Worm (Caenorhabditis elegans): ENCODE data around the gene smf-3.

The smf-3 gene

DNA sequence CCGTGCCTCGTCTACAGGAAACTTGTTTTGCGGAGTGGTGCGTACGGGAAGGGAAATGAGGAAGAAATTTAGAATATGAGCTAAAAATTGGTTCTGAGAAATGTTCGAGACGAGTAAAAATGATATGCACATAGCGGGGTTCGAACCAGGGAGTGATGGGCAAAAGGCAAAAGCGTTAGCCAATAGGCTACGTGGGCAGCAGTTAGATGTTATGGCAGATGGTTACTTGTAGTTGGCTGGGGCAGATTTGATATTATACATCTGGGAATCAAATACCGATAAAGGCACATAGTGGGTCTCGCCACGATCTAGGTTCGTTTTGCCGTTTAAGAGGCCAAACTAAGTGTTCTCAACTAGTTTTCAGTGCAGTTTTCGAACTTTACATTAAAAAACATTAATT is 38.6 kb downstream of the smf-3 start (continued):
- TF ChIP-seq madf-10 (tag; optimal IDR thresholded peaks at IDR 0.05): peak; percentile 38
- TF ChIP-seq ceh-40 (GFP tag; IDR thresholded peaks at IDR 0.05): 0 out of 2 replicates have a peak, but pooled peaks have one; percentile 30
- TF ChIP-seq Y67H2A.10 (GFP tag; conservative IDR thresholded peaks at IDR 0.05): no peak; the same call in 1 of the 2 replicates
- TF ChIP-seq let-607 (tag; optimal IDR thresholded peaks at IDR 0.05): peak in 1 of 2 experiments; percentile 32
- no peak for TF ChIP-seq hlh-12 (tag; optimal IDR thresholded peaks at IDR 0.05)
- peak; percentile 83 for TF ChIP-seq nhr-90 (tag; optimal IDR thresholded peaks at IDR 0.05)
- no peak for TF ChIP-seq cebp-2 (GFP tag; IDR thresholded peaks at IDR 0.05)
- no peak for TF ChIP-seq bed-2 (GFP tag; IDR thresholded peaks at IDR 0.05)
- TF ChIP-seq repo-1 (tag; optimal IDR thresholded peaks at IDR 0.05): peak; percentile 37
- TF ChIP-seq dox-1 (GFP tag; IDR thresholded peaks at IDR 0.05): no peak
- 0 out of 2 replicates have a peak, but pooled peaks have one; percentile 26 for TF ChIP-seq mcd-1 (GFP tag; IDR thresholded peaks at IDR 0.05)
- TF ChIP-seq F55B11.4 (tag; optimal IDR thresholded peaks at IDR 0.05; ENCODE audit: borderline replicate concordance, insufficient read depth): no peak
- TF ChIP-seq hsf-1 (GFP tag; IDR thresholded peaks at IDR 0.05): 0 out of 2 replicates have a peak, but pooled peaks have one; percentile 46
- TF ChIP-seq snpc-1.3 (tag; optimal IDR thresholded peaks at IDR 0.05; ENCODE audit: insufficient read depth): peak; percentile 65
- TF ChIP-seq unc-62 (GFP tag; optimal IDR thresholded peaks at IDR 0.05): no peak
- TF ChIP-seq B0336.3 (GFP tag; IDR thresholded peaks at IDR 0.05): no peak
- TF ChIP-seq let-526 (GFP tag; IDR thresholded peaks at IDR 0.05): no peak
- TF ChIP-seq T07F8.4 (tag; optimal IDR thresholded peaks at IDR 0.05): peak; percentile 61
- peak; percentile 9 for TF ChIP-seq fkh-3 (tag; optimal IDR thresholded peaks at IDR 0.05)
- TF ChIP-seq lin-26 (GFP tag; IDR thresholded peaks at IDR 0.05): peak; percentile 92
- no peak for TF ChIP-seq F37B4.10 (GFP tag; IDR thresholded peaks at IDR 0.05)
- TF ChIP-seq ztf-6 (GFP tag; IDR thresholded peaks at IDR 0.05): no peak
- peak; percentile 52 for TF ChIP-seq lin-54 (GFP tag; optimal IDR thresholded peaks at IDR 0.05)
- no peak for TF ChIP-seq ZK185.1 (tag; optimal IDR thresholded peaks at IDR 0.05; ENCODE audit: poor library complexity, severe bottlenecking)
- TF ChIP-seq hmg-20 (GFP tag; IDR thresholded peaks at IDR 0.05): no peak
- no peak for TF ChIP-seq ama-1 (optimal IDR thresholded peaks at IDR 0.05)
- peak in 1 of 2 experiments; percentile 49 for TF ChIP-seq ama-1 (GFP tag; optimal IDR thresholded peaks at IDR 0.05)
- peak; percentile 16 for TF ChIP-seq mes-4 (tag; optimal IDR thresholded peaks at IDR 0.05)
- peak; percentile 79 for TF ChIP-seq nfyb-1 (GFP tag; IDR thresholded peaks at IDR 0.05)
- TF ChIP-seq ztf-22 (GFP tag; optimal IDR thresholded peaks at IDR 0.05): no peak
- no peak for TF ChIP-seq unc-130 (GFP tag; optimal IDR thresholded peaks at IDR 0.05)
- TF ChIP-seq hmg-1.2 (GFP tag; IDR thresholded peaks at IDR 0.05): peak; percentile 53
- peak; percentile 36; the same call in 1 of the 2 replicates for TF ChIP-seq attf-3 (GFP tag; conservative IDR thresholded peaks at IDR 0.05)
- TF ChIP-seq rcor-1 (GFP tag; IDR thresholded peaks at IDR 0.05): 0 out of 2 replicates have a peak, but pooled peaks have one; percentile 28
- TF ChIP-seq F23B12.7 (tag; optimal IDR thresholded peaks at IDR 0.05; ENCODE audit: insufficient read depth): no peak
- TF ChIP-seq pbrm-1 (GFP tag; IDR thresholded peaks at IDR 0.05): 0 out of 2 replicates have a peak, but pooled peaks have one; percentile 43
- TF ChIP-seq lag-1 (GFP tag; IDR thresholded peaks at IDR 0.05): no peak
- 0 out of 2 replicates have a peak, but pooled peaks have one; percentile 37 for TF ChIP-seq aptf-3 (GFP tag; IDR thresholded peaks at IDR 0.05)
- TF ChIP-seq mel-28 (tag; optimal IDR thresholded peaks at IDR 0.05; ENCODE audit: borderline replicate concordance): no peak
- peak; percentile 87 for TF ChIP-seq B0261.1 (tag; optimal IDR thresholded peaks at IDR 0.05)
- TF ChIP-seq F57C9.4 (tag; optimal IDR thresholded peaks at IDR 0.05): no peak
- peak; percentile 67 for TF ChIP-seq madf-6 (GFP tag; IDR thresholded peaks at IDR 0.05)
- TF ChIP-seq snpc-3.4 (tag; optimal IDR thresholded peaks at IDR 0.05): peak; percentile 13
- TF ChIP-seq nhr-27 (tag; optimal IDR thresholded peaks at IDR 0.05): no peak
- TF ChIP-seq ztf-25 (GFP tag; IDR thresholded peaks at IDR 0.05): peak; percentile 92
- TF ChIP-seq ceh-58 (GFP tag; IDR thresholded peaks at IDR 0.05): 0 out of 2 replicates have a peak, but pooled peaks have one; percentile 83
- TF ChIP-seq zfh-2 (GFP tag; conservative IDR thresholded peaks at IDR 0.05): no peak
- peak; percentile 66 to 90 for TF ChIP-seq rec-8 (tag; optimal IDR thresholded peaks at IDR 0.05)
